Fruit fly (Drosophila melanogaster) whole organism, embryonic: ENCODE measurements around the gene ND-B17.

ENCODE experiments used
- Bgb ChIP-seq: fragments of 200-800 bp; sonication (Bioruptor generic); IDR thresholded peaks from 2 replicates; pipeline ENCODE4 v1.3.6; 2022; ENCODE audit warnings: missing biosample characterization, missing genetic modification characterization; ENCODE audit not compliant: partially characterized antibody
- CG10147 ChIP-seq: fragments of 200-800 bp; sonication (Bioruptor generic); optimal IDR thresholded peaks from 2 replicates; lab custom pipeline; 2019; ENCODE audit warnings: missing biosample characterization, mild to moderate bottlenecking, missing genetic modification characterization, moderate library complexity
- CG11560 ChIP-seq: fragments of 200-800 bp; sonication (Bioruptor generic); IDR thresholded peaks from 3 replicates; pipeline ENCODE4 v1.3.6; 2022; ENCODE audit warnings: missing biosample characterization, missing genetic modification characterization
- CG13624 ChIP-seq: fragments of 200-800 bp; sonication (Bioruptor generic); optimal IDR thresholded peaks from 2 replicates; lab custom pipeline; 2016; ENCODE audit warnings: missing biosample characterization, missing genetic modification characterization
- CG13894 ChIP-seq: fragments of 200-800 bp; sonication (Bioruptor generic); optimal IDR thresholded peaks from 3 replicates; lab custom pipeline; 2018; ENCODE audit warnings: missing biosample characterization, mild to moderate bottlenecking, missing genetic modification characterization, moderate library complexity
- CG14441 ChIP-seq: fragments of 200-800 bp; sonication (Bioruptor generic); IDR thresholded peaks from 2 replicates; pipeline ENCODE4 v1.3.6; 2022; ENCODE audit warnings: missing biosample characterization, missing genetic modification characterization
- CG15696 ChIP-seq: fragments of 200-800 bp; sonication (Bioruptor generic); optimal IDR thresholded peaks from 2 replicates; lab custom pipeline; 2019; ENCODE audit warnings: missing biosample characterization, mild to moderate bottlenecking, missing genetic modification characterization, moderate library complexity
- CG17328 ChIP-seq: fragments of 200-800 bp; sonication (Bioruptor generic); IDR thresholded peaks from 2 replicates; pipeline ENCODE4 v1.3.6; 2022; ENCODE audit warnings: missing biosample characterization, missing genetic modification characterization
- CG18476 ChIP-seq: fragments of 200-800 bp; sonication (Bioruptor generic); optimal IDR thresholded peaks from 2 replicates; lab custom pipeline; 2016; ENCODE audit warnings: missing biosample characterization, mild to moderate bottlenecking, missing genetic modification characterization
- CG2678 ChIP-seq: fragments of 200-800 bp; sonication (Bioruptor generic); optimal IDR thresholded peaks from 3 replicates; lab custom pipeline; 2019; ENCODE audit warnings: missing biosample characterization, mild to moderate bottlenecking, missing genetic modification characterization, moderate library complexity
- CG2712 ChIP-seq: fragments of 200-800 bp; optimal IDR thresholded peaks from 3 replicates; lab custom pipeline; 2019; ENCODE audit warnings: missing biosample characterization, mild to moderate bottlenecking, missing genetic modification characterization, moderate library complexity
- CG3163 ChIP-seq: fragments of 200-800 bp; sonication (Bioruptor generic); optimal IDR thresholded peaks from 3 replicates; lab custom pipeline; 2016; ENCODE audit warnings: missing biosample characterization, missing genetic modification characterization
- CG4360 ChIP-seq: fragments of 200-800 bp; sonication (Bioruptor generic); IDR thresholded peaks from 2 replicates; pipeline ENCODE4 v1.3.6; 2022; ENCODE audit warnings: missing biosample characterization, missing genetic modification characterization
- CG4404 ChIP-seq: fragments of 200-800 bp; sonication (Bioruptor generic); IDR thresholded peaks from 2 replicates; pipeline ENCODE4 v1.3.6; 2022; ENCODE audit warnings: missing biosample characterization, missing genetic modification characterization
- CG6272 ChIP-seq: fragments of 200-800 bp; sonication (Bioruptor generic); IDR thresholded peaks from 2 replicates; pipeline ENCODE4 v1.3.6; 2022; ENCODE audit warnings: missing biosample characterization, missing genetic modification characterization
- CG7786 ChIP-seq: fragments of 200-800 bp; sonication (Bioruptor generic); optimal IDR thresholded peaks from 2 replicates; lab custom pipeline; 2016; ENCODE audit warnings: missing biosample characterization, missing genetic modification characterization
- CG8359 ChIP-seq: fragments of 200-800 bp; sonication (Bioruptor generic); optimal IDR thresholded peaks from 2 replicates; lab custom pipeline; 2017; ENCODE audit warnings: missing biosample characterization, mild to moderate bottlenecking, missing genetic modification characterization, borderline replicate concordance
- CG8765 ChIP-seq: fragments of 200-800 bp; sonication (Bioruptor generic); IDR thresholded peaks from 2 replicates; pipeline ENCODE4 v1.3.6; 2022; ENCODE audit warnings: missing biosample characterization, missing genetic modification characterization
- CG8924 ChIP-seq: fragments of 200-800 bp; optimal IDR thresholded peaks from 3 replicates; lab custom pipeline; 2019; ENCODE audit warnings: missing biosample characterization, mild to moderate bottlenecking, missing genetic modification characterization, moderate library complexity
- CG9817 ChIP-seq: fragments of 200-800 bp; sonication (Bioruptor generic); optimal IDR thresholded peaks from 2 replicates; lab custom pipeline; 2018; ENCODE audit warnings: missing biosample characterization, mild to moderate bottlenecking, missing genetic modification characterization, moderate library complexity
- Dip3 ChIP-seq: fragments of 200-800 bp; sonication (Bioruptor generic); optimal IDR thresholded peaks from 3 replicates; lab custom pipeline; 2016; ENCODE audit warnings: missing biosample characterization, missing genetic modification characterization
- Doc3 ChIP-seq: fragments of 200-800 bp; sonication (Bioruptor generic); IDR thresholded peaks from 3 replicates; pipeline ENCODE4 v1.3.6; 2022; ENCODE audit warnings: missing biosample characterization, missing genetic modification characterization; ENCODE audit not compliant: partially characterized antibody
- H15 ChIP-seq: fragments of 200-800 bp; sonication (Bioruptor generic); IDR thresholded peaks from 3 replicates; pipeline ENCODE4 v1.3.6; 2022; ENCODE audit warnings: missing biosample characterization, missing genetic modification characterization
- HLH54F ChIP-seq: fragments of 200-800 bp; sonication (Bioruptor generic); optimal IDR thresholded peaks from 3 replicates; lab custom pipeline; 2016; ENCODE audit warnings: missing biosample characterization, missing genetic modification characterization
- Jarid2 ChIP-seq: fragments of 200-800 bp; sonication (Bioruptor generic); optimal IDR thresholded peaks from 3 replicates; lab custom pipeline; 2017; ENCODE audit warnings: mild to moderate bottlenecking, missing biosample characterization, missing genetic modification reagents, missing genetic modification characterization
- NFAT ChIP-seq: fragments of 200-800 bp; sonication (Bioruptor generic); IDR thresholded peaks from 2 replicates; pipeline ENCODE4 v1.3.6; 2022; ENCODE audit warnings: missing biosample characterization, missing genetic modification characterization
- NK7.1 ChIP-seq: fragments of 200-800 bp; sonication (Bioruptor generic); optimal IDR thresholded peaks from 3 replicates; lab custom pipeline; 2016; ENCODE audit warnings: missing biosample characterization, missing genetic modification characterization
- Sox102F ChIP-seq: fragments of 200-800 bp; sonication (Bioruptor generic); optimal IDR thresholded peaks from 2 replicates; lab custom pipeline; 2018; ENCODE audit warnings: missing biosample characterization, mild to moderate bottlenecking, missing genetic modification characterization, moderate library complexity
- YL-1 ChIP-seq: fragments of 200-800 bp; sonication (Bioruptor generic); optimal IDR thresholded peaks from 3 replicates; lab custom pipeline; 2017; ENCODE audit warnings: missing biosample characterization, mild to moderate bottlenecking, missing genetic modification characterization
- amos ChIP-seq: fragments of 200-800 bp; sonication (Bioruptor generic); IDR thresholded peaks from 2 replicates; pipeline ENCODE4 v1.3.6; 2022; ENCODE audit warnings: missing biosample characterization, missing genetic modification characterization; ENCODE audit not compliant: partially characterized antibody
- bbx ChIP-seq: fragments of 200-800 bp; sonication (Bioruptor generic); IDR thresholded peaks from 2 replicates; pipeline ENCODE4 v1.3.6; 2022; ENCODE audit warnings: missing biosample characterization, missing genetic modification characterization; ENCODE audit not compliant: partially characterized antibody
- btn ChIP-seq: fragments of 200-800 bp; sonication (Bioruptor generic); optimal IDR thresholded peaks from 2 replicates; lab custom pipeline; 2016; ENCODE audit warnings: missing biosample characterization, missing genetic modification characterization
- crc ChIP-seq: fragments of 200-800 bp; sonication (Bioruptor generic); optimal IDR thresholded peaks from 2 replicates; lab custom pipeline; 2016; ENCODE audit warnings: missing biosample characterization, missing genetic modification characterization
- crol ChIP-seq: fragments of 200-800 bp; sonication (Bioruptor generic); IDR thresholded peaks from 2 replicates; pipeline ENCODE4 v1.3.6; 2022; ENCODE audit warnings: missing biosample characterization, missing genetic modification characterization
- dpn ChIP-seq, 2 experiments: fragments of 200-800 bp; sonication (Bioruptor generic); optimal IDR thresholded peaks; 3 replicates each; lab custom pipeline; 2016; ENCODE audit warnings: missing biosample characterization in 2 of 2, missing genetic modification characterization in 2 of 2
- fu2 ChIP-seq: fragments of 200-800 bp; sonication (Bioruptor generic); optimal IDR thresholded peaks from 2 replicates; lab custom pipeline; 2016; ENCODE audit warnings: missing biosample characterization, missing genetic modification characterization
- knrl ChIP-seq: fragments of 200-800 bp; sonication (Bioruptor generic); IDR thresholded peaks from 3 replicates; pipeline ENCODE4 v1.3.6; 2022; ENCODE audit warnings: missing biosample characterization, missing genetic modification characterization; ENCODE audit not compliant: partially characterized antibody
- nau ChIP-seq: fragments of 200-800 bp; sonication (Bioruptor generic); optimal IDR thresholded peaks from 3 replicates; lab custom pipeline; 2017; ENCODE audit warnings: missing biosample characterization, mild to moderate bottlenecking, missing genetic modification characterization, missing genetic modification reagents
- ro ChIP-seq: fragments of 200-800 bp; sonication (Bioruptor generic); IDR thresholded peaks from 2 replicates; pipeline ENCODE4 v1.3.6; 2022; ENCODE audit warnings: missing biosample characterization, missing genetic modification characterization
- tio ChIP-seq: fragments of 200-800 bp; sonication (Bioruptor generic); optimal IDR thresholded peaks from 2 replicates; lab custom pipeline; 2017; ENCODE audit warnings: missing biosample characterization, missing genetic modification characterization, inconsistent platforms
- unc-4 ChIP-seq: fragments of 200-800 bp; sonication (Bioruptor generic); IDR thresholded peaks from 2 replicates; pipeline ENCODE4 v1.3.6; 2022; ENCODE audit warnings: missing biosample characterization, missing genetic modification characterization; ENCODE audit not compliant: partially characterized antibody

Gene ND-B17

dm6 chr2L:15745036-15745854 is 5.6 kb downstream of the ND-B17 start (continued):
- TF ChIP-seq bbx (GFP tag; lab: Robert Waterston, UW) (0 out of 2 replicates have a peak, but pooled peaks have one; percentile 13), ro (GFP tag; lab: Robert Waterston, UW) (no peak), CG11560 (tag; lab: Robert Waterston, UW) (no peak), amos (GFP tag; lab: Robert Waterston, UW) (no peak), CG8765 (GFP tag; lab: Robert Waterston, UW) (no peak), CG13894 (tag; lab: Kevin White, UChicago) (no peak), Bgb (GFP tag; lab: Robert Waterston, UW) (0 out of 2 replicates have a peak, but pooled peaks have one; percentile 13), CG8924 (no peak), crc (no peak), CG17328 (no peak), CG18476 (GFP tag; lab: Kevin White, UChicago) (no peak), CG10147 (GFP tag; lab: Kevin White, UChicago) (no peak), CG4360 (peak; percentile 73), dpn (GFP tag; optimal IDR thresholded peaks at IDR 0.05; lab: Kevin White, UChicago) (no peak), CG9817 (tag; lab: Kevin White, UChicago) (no peak), H15 (GFP tag; lab: Robert Waterston, UW) (no peak), fu2 (GFP tag; lab: Kevin White, UChicago) (no peak), Doc3 (GFP tag; lab: Robert Waterston, UW) (no peak), unc-4 (GFP tag; lab: Robert Waterston, UW) (no peak; the same call in 1 of the 2 replicates), crol (GFP tag; lab: Robert Waterston, UW) (peak; percentile 49), Jarid2 (GFP tag; lab: Kevin White, UChicago) (no peak), Sox102F (GFP tag; lab: Kevin White, UChicago) (no peak), tio (no peak), knrl (no peak), CG2712 (tag; lab: Kevin White, UChicago) (no peak), NK7.1 (GFP tag; lab: Kevin White, UChicago) (no peak), Dip3 (GFP tag; lab: Kevin White, UChicago) (no peak), CG4404 (GFP tag; lab: Robert Waterston, UW) (no peak), CG2678 (tag; lab: Kevin White, UChicago) (no peak), CG8359 (GFP tag; lab: Kevin White, UChicago) (no peak), CG7786 (GFP tag; lab: Kevin White, UChicago) (no peak), YL-1 (no peak), NFAT (GFP tag; lab: Robert Waterston, UW) (no peak), nau (GFP tag; lab: Kevin White, UChicago) (no peak), CG6272 (GFP tag; lab: Robert Waterston, UW) (no peak), CG15696 (tag; lab: Kevin White, UChicago) (no peak), btn (no peak), HLH54F (GFP tag; lab: Kevin White, UChicago) (no peak), CG14441 (GFP tag; lab: Robert Waterston, UW) (no peak), CG13624 (GFP tag; lab: Kevin White, UChicago) (no peak), CG3163 (peak; percentile 94)
- TF ChIP-seq, all 482 proteins: peak for 24
